Fruit fly (Drosophila melanogaster) whole organism, pupa: ENCODE data around the gene Prosbeta2R1.

ENCODE experiments used
- CG13204 ChIP-seq: fragments of 200-800 bp; sonication (Bioruptor generic); optimal IDR thresholded peaks from 2 replicates; lab custom pipeline; 2018; ENCODE audit warnings: missing biosample characterization, mild to moderate bottlenecking, missing genetic modification characterization, moderate library complexity
- CG8159 ChIP-seq: fragments of 200-800 bp; sonication (Bioruptor generic); optimal IDR thresholded peaks from 3 replicates; lab custom pipeline; 2018; ENCODE audit warnings: missing biosample characterization, mild to moderate bottlenecking, missing genetic modification characterization, moderate library complexity
- gl ChIP-seq: fragments of 200-800 bp; sonication (Bioruptor generic); optimal IDR thresholded peaks from 2 replicates; lab custom pipeline; 2018; ENCODE audit warnings: missing biosample characterization, mild to moderate bottlenecking, missing genetic modification characterization

DNA sequence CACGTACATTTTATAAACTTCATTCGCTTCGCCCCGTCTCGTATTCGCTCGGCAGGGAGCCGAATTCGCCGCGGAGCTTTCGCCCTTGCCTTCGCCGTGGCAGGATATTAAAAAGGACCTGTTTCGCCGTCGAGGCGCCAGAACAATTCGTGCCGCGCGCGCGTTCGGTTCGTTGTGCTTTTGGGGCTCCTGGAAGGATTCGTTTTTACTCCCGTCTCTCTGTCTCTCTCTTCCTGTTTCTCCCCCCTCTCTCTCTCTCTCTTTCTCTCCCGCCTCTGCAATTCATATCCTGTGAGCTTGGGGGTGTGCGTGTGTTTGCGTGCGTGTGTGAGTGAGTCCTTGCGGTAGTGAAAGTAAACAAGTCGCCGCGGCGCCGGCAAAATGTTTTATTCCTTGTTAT is 9.7 kb downstream of the Prosbeta2R1 start, which contains the start of gene CG15765:
- no peak for TF ChIP-seq CG8159 (tag; lab: Kevin White, UChicago)
- no peak for TF ChIP-seq CG13204 (GFP tag; lab: Kevin White, UChicago)
- no peak for TF ChIP-seq gl
